Fruit fly (Drosophila melanogaster) whole organism, prepupa: ENCODE measurements around the gene CG32815.
A peak's percentile ranks its signal among the peaks of the same experiment; 100 is the strongest.

Source experiments
- Blimp-1 ChIP-seq: fragments of 200-800 bp; sonication (Bioruptor generic); optimal IDR thresholded peaks from 3 replicates; lab custom pipeline; 2017; ENCODE audit warnings: missing biosample characterization, missing genetic modification characterization, mild to moderate bottlenecking, moderate library complexity, missing genetic modification reagents
- CG11294 ChIP-seq: fragments of 200-800 bp; sonication (Bioruptor generic); IDR thresholded peaks from 2 replicates; pipeline ENCODE4 v1.3.6; 2022; ENCODE audit warnings: missing biosample characterization, missing genetic modification characterization
- CG1621 ChIP-seq: fragments of 200-800 bp; sonication (Bioruptor generic); optimal IDR thresholded peaks from 3 replicates; lab custom pipeline; 2018; ENCODE audit warnings: missing biosample characterization, mild to moderate bottlenecking, missing genetic modification characterization
- CG16779 ChIP-seq: fragments of 200-800 bp; sonication (Bioruptor generic); optimal IDR thresholded peaks from 3 replicates; lab custom pipeline; 2017; ENCODE audit warnings: missing biosample characterization, mild to moderate bottlenecking, missing genetic modification characterization
- CG31627 ChIP-seq: fragments of 200-800 bp; sonication (Bioruptor generic); optimal IDR thresholded peaks from 3 replicates; lab custom pipeline; 2016; ENCODE audit warnings: missing biosample characterization, missing genetic modification characterization
- CG32006 ChIP-seq: fragments of 200-800 bp; sonication (Bioruptor generic); optimal IDR thresholded peaks from 3 replicates; lab custom pipeline; 2017; ENCODE audit warnings: missing biosample characterization, mild to moderate bottlenecking, missing genetic modification characterization
- CG4318 ChIP-seq: fragments of 200-800 bp; sonication (Bioruptor generic); optimal IDR thresholded peaks from 3 replicates; lab custom pipeline; 2017; ENCODE audit warnings: missing biosample characterization, mild to moderate bottlenecking, missing genetic modification characterization
- CG6792 ChIP-seq: fragments of 200-800 bp; sonication (Bioruptor generic); optimal IDR thresholded peaks from 3 replicates; lab custom pipeline; 2016; ENCODE audit warnings: missing biosample characterization, missing genetic modification characterization
- CG6808 ChIP-seq: fragments of 200-800 bp; sonication (Bioruptor generic); optimal IDR thresholded peaks from 3 replicates; lab custom pipeline; 2017; ENCODE audit warnings: missing biosample characterization, missing genetic modification characterization, mild to moderate bottlenecking, moderate library complexity, missing genetic modification reagents
- CG6854 ChIP-seq: fragments of 200-800 bp; sonication (Bioruptor generic); optimal IDR thresholded peaks from 2 replicates; lab custom pipeline; 2017; ENCODE audit warnings: missing biosample characterization, mild to moderate bottlenecking, missing genetic modification characterization
- CG8632 ChIP-seq: fragments of 200-800 bp; sonication (Bioruptor generic); optimal IDR thresholded peaks from 3 replicates; lab custom pipeline; 2016; ENCODE audit warnings: missing biosample characterization, missing genetic modification characterization
- Eip78C ChIP-seq: fragments of 200-800 bp; sonication (Bioruptor generic); peaks from one replicate; lab custom pipeline; 2016; ENCODE audit warnings: missing biosample characterization, missing genetic modification characterization
- Eip93F ChIP-seq: fragments of 200-800 bp; sonication (Bioruptor generic); optimal IDR thresholded peaks from 2 replicates; lab custom pipeline; 2016; ENCODE audit warnings: missing biosample characterization, mild to moderate bottlenecking, missing genetic modification characterization
- Ets21C ChIP-seq: fragments of 200-800 bp; sonication (Bioruptor generic); optimal IDR thresholded peaks from 3 replicates; lab custom pipeline; 2016; ENCODE audit warnings: missing biosample characterization, missing genetic modification characterization
- Ets96B ChIP-seq: fragments of 200-800 bp; optimal IDR thresholded peaks from 2 replicates; lab custom pipeline; 2019; ENCODE audit warnings: missing biosample characterization, mild to moderate bottlenecking, missing genetic modification characterization, moderate library complexity
- Gug ChIP-seq: fragments of 200-800 bp; sonication (Bioruptor generic); IDR thresholded peaks from 2 replicates; pipeline ENCODE4 v1.3.6; 2022; ENCODE audit warnings: missing biosample characterization, missing genetic modification characterization
- Hr38 ChIP-seq: sonication (Bioruptor generic); optimal IDR thresholded peaks from 2 replicates; lab custom pipeline; 2016; ENCODE audit warnings: missing biosample characterization, missing genetic modification characterization
- Hr39 ChIP-seq: fragments of 200-800 bp; sonication (Bioruptor generic); optimal IDR thresholded peaks from 2 replicates; lab custom pipeline; 2016; ENCODE audit warnings: missing biosample characterization, missing genetic modification characterization
- Hr4 ChIP-seq: fragments of 200-800 bp; sonication (Bioruptor generic); optimal IDR thresholded peaks from 3 replicates; lab custom pipeline; 2016; ENCODE audit warnings: missing biosample characterization, missing genetic modification characterization
- Met ChIP-seq: fragments of 200-800 bp; sonication (Bioruptor generic); optimal IDR thresholded peaks from 3 replicates; lab custom pipeline; 2016; ENCODE audit warnings: missing biosample characterization, missing genetic modification characterization
- Smox ChIP-seq: fragments of 200-800 bp; sonication (Bioruptor generic); optimal IDR thresholded peaks from 3 replicates; lab custom pipeline; 2016; ENCODE audit warnings: missing biosample characterization, missing genetic modification characterization
- Sox15 ChIP-seq: fragments of 200-800 bp; sonication (Bioruptor generic); optimal IDR thresholded peaks from 3 replicates; lab custom pipeline; 2016; ENCODE audit warnings: missing biosample characterization, missing genetic modification characterization
- achi ChIP-seq: fragments of 200-800 bp; sonication (Bioruptor generic); optimal IDR thresholded peaks from 3 replicates; lab custom pipeline; 2016; ENCODE audit warnings: missing biosample characterization, missing genetic modification characterization
- cyc ChIP-seq: fragments of 200-800 bp; sonication (Bioruptor generic); optimal IDR thresholded peaks from 3 replicates; lab custom pipeline; 2016; ENCODE audit warnings: missing biosample characterization, missing genetic modification characterization
- dac ChIP-seq: fragments of 200-800 bp; sonication (Bioruptor generic); optimal IDR thresholded peaks from 2 replicates; lab custom pipeline; 2017; ENCODE audit warnings: missing biosample characterization, mild to moderate bottlenecking, missing genetic modification characterization
- dsx ChIP-seq: fragments of 200-800 bp; optimal IDR thresholded peaks from 3 replicates; lab custom pipeline; 2019; ENCODE audit warnings: missing biosample characterization, mild to moderate bottlenecking, missing genetic modification characterization, moderate library complexity; ENCODE audit not compliant: poor library complexity, severe bottlenecking
- esn ChIP-seq: fragments of 200-800 bp; sonication (Bioruptor generic); optimal IDR thresholded peaks from 2 replicates; lab custom pipeline; 2016; ENCODE audit warnings: missing biosample characterization, mild to moderate bottlenecking, missing genetic modification characterization, moderate library complexity
- fd59A ChIP-seq: fragments of 200-800 bp; sonication (Bioruptor generic); optimal IDR thresholded peaks from 2 replicates; lab custom pipeline; 2017; ENCODE audit warnings: missing biosample characterization, mild to moderate bottlenecking, missing genetic modification characterization, missing genetic modification reagents
- fd85E ChIP-seq: fragments of 200-800 bp; sonication (Bioruptor generic); optimal IDR thresholded peaks from 3 replicates; lab custom pipeline; 2016; ENCODE audit warnings: missing biosample characterization, missing genetic modification characterization
- pdm3 ChIP-seq: fragments of 200-800 bp; sonication (Bioruptor generic); optimal IDR thresholded peaks from 3 replicates; lab custom pipeline; 2016; ENCODE audit warnings: missing biosample characterization, missing genetic modification characterization
- svp ChIP-seq: fragments of 200-800 bp; sonication (Bioruptor generic); peaks from one replicate; lab custom pipeline; 2016; ENCODE audit warnings: missing biosample characterization, missing genetic modification characterization
- topi ChIP-seq: fragments of 200-800 bp; sonication (Bioruptor generic); optimal IDR thresholded peaks from 3 replicates; lab custom pipeline; 2016; ENCODE audit warnings: missing biosample characterization, missing genetic modification characterization
- vri ChIP-seq: fragments of 200-800 bp; sonication (Bioruptor generic); optimal IDR thresholded peaks from 3 replicates; lab custom pipeline; 2016; ENCODE audit warnings: missing biosample characterization, mild to moderate bottlenecking, missing genetic modification characterization

Gene CG32815

DNA sequence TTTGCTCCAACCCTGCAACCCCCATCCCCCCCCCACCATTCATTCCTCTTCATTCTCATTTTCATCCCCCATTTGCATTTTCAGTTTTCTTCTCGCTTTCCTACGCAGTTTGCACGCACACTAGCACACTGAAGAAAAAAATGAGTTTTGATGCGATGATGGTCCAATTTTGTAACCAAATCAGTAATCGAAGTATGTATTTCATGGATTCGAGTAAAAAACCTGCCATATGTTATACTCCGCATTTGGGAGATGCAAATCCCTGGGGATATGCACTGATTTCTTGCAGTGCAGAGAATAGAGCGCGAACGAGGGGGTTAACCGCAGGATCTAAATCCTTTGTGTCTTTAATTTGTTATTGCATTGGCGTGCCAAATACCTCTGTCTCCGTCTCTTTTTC is 23.6 kb downstream of the CG32815 start (continued):
- TF ChIP-seq CG32006 (peak; percentile 3), Hr39 (GFP tag; lab: Kevin White, UChicago) (peak; percentile 35), achi (GFP tag; lab: Kevin White, UChicago) (no peak), dsx (no peak), svp (GFP tag; lab: Kevin White, UChicago) (peak; percentile 59), pdm3 (GFP tag; lab: Kevin White, UChicago) (no peak), Gug (GFP tag; lab: Robert Waterston, UW) (no peak), CG6808 (GFP tag; lab: Kevin White, UChicago) (no peak), CG8632 (GFP tag; lab: Kevin White, UChicago) (no peak), fd59A (GFP tag; lab: Kevin White, UChicago) (no peak), esn (GFP tag; lab: Kevin White, UChicago) (peak; percentile 19)

DNA sequence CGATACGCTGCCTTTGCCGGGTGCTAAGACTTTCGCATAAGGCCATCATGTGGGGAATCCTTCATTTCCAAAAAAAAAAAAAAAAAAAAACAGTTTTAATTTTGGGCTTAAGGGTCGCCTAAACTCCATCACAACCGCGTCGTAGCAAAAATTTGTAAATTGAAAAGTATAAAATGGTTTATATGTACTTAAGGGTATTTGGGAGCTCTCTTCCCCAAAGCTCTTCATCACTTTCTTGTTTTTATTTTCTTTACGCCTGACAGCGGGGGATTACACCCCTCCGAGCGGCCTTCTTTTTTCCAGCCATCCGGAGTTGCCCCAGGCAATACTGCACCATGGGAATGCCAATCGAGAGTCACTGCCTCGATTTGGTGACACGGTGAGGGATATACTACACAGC is 31.7 kb downstream of the CG32815 start:
- TF ChIP-seq CG11294 (GFP tag; lab: Robert Waterston, UW), result no peak
- TF ChIP-seq cyc, result peak; percentile 18
- peak; percentile 4 for TF ChIP-seq Hr39 (GFP tag; lab: Kevin White, UChicago)
- TF ChIP-seq Smox, result no peak
- TF ChIP-seq dac (GFP tag; lab: Kevin White, UChicago), result no peak
- TF ChIP-seq Hr38 (GFP tag; lab: Kevin White, UChicago), result no peak
- TF ChIP-seq Eip78C (GFP tag; lab: Kevin White, UChicago), result peak; percentile 31
- no peak for TF ChIP-seq Ets21C (GFP tag; lab: Kevin White, UChicago)
- TF ChIP-seq topi (GFP tag; lab: Kevin White, UChicago), result peak; percentile 8
- peak; percentile 31 for TF ChIP-seq Met
- TF ChIP-seq Blimp-1 (GFP tag; lab: Kevin White, UChicago), result no peak
- peak; percentile 23 for TF ChIP-seq CG31627 (GFP tag; lab: Kevin White, UChicago)

DNA sequence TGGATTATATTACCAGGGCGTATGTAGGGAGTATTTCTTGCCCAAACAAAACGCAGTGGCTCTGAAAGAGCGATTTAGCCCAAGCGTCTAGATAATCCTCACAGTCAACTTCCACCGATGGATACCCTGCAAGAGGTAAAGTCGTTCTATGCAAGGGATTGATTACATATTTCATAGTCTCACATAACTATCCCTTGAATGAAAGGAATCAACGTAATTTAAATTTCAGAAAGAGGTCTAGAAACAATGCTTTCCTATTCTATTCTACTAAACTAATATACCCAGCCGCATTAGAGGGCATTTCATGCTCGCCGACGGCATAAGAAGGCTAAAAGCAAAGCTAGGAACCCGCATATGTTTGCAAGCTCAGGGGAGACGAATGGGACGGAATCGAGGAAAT is 34.6 kb downstream of the CG32815 start:
- TF ChIP-seq dac (GFP tag; lab: Kevin White, UChicago) (no peak), Eip93F (no peak), vri (GFP tag; lab: Kevin White, UChicago) (no peak), Eip78C (GFP tag; lab: Kevin White, UChicago) (peak; percentile 21)
- TF ChIP-seq, all 60 proteins: peak for 1

DNA sequence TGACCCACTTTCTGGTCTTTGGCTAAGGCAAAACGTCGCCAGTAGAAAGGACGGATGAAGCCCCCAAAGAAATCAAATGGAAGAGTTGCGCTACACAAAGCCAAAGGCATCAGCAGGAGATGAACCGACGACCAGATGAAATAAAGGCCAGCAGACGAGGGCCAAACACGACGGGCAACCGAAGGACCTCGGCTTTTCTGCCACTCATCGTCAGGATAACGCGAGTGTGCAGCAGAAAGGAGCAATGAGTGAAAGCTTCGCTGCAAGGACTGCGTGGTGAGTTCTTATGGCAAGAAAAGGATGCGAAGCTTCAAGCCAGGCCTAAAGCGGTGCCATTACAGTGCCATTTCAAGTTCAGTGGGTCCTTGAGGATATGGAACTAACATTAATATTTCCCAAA is 53.6 kb downstream of the CG32815 start:
- no peak for TF ChIP-seq CG32006
- no peak for TF ChIP-seq Smox
- TF ChIP-seq Ets96B (tag; lab: Kevin White, UChicago), result no peak
- no peak for TF ChIP-seq dac (GFP tag; lab: Kevin White, UChicago)
- no peak for TF ChIP-seq fd85E (GFP tag; lab: Kevin White, UChicago)
- no peak for TF ChIP-seq Hr39 (GFP tag; lab: Kevin White, UChicago)
- TF ChIP-seq Blimp-1 (GFP tag; lab: Kevin White, UChicago), result no peak
- no peak for TF ChIP-seq CG6854
- no peak for TF ChIP-seq Gug (GFP tag; lab: Robert Waterston, UW)
- TF ChIP-seq Eip78C (GFP tag; lab: Kevin White, UChicago), result no peak
- TF ChIP-seq Sox15 (GFP tag; lab: Kevin White, UChicago), result no peak
- TF ChIP-seq CG16779 (tag; lab: Kevin White, UChicago), result no peak
- TF ChIP-seq CG11294 (GFP tag; lab: Robert Waterston, UW), result no peak
- TF ChIP-seq Ets21C (GFP tag; lab: Kevin White, UChicago), result no peak
- TF ChIP-seq CG4318 (GFP tag; lab: Kevin White, UChicago), result no peak
- TF ChIP-seq CG1621 (tag; lab: Kevin White, UChicago), result no peak
- TF ChIP-seq CG6792, result no peak
- no peak for TF ChIP-seq cyc
- no peak for TF ChIP-seq Hr4
- no peak for TF ChIP-seq pdm3 (GFP tag; lab: Kevin White, UChicago)
